Worm (Caenorhabditis elegans): ENCODE measurements around the gene hsp-1.

hsp-1 gene

DNA sequence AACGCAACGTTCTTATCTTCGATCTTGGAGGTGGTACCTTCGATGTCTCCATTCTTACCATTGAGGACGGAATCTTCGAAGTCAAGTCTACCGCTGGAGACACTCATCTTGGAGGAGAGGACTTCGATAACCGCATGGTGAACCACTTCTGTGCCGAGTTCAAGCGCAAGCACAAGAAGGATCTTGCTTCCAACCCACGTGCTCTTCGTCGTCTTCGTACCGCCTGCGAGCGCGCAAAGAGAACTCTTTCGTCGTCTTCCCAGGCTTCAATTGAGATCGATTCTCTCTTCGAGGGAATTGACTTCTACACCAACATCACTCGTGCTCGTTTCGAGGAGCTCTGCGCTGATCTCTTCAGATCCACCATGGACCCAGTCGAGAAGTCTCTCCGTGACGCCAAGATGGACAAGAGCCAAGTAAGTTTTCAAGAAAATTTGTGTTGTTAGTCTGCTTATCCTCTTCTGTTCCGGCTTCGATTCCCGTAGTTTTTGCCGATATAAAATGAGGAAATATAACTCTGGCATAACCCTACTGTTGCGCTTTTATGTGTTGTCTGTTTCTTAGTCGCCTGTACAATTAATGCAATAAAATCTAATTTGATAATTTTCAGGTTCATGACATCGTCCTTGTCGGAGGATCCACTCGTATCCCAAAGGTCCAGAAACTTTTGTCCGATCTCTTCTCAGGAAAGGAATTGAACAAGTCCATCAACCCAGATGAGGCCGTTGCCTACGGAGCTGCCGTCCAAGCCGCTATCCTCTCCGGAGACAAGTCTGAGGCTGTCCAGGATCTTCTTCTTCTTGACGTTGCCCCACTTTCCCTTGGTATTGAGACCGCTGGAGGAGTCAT is 1.1 kb downstream of the hsp-1 start:
- TF ChIP-seq ama-1 (optimal IDR thresholded peaks at IDR 0.05) (peak; percentile 26), nhr-237 (tag; optimal IDR thresholded peaks at IDR 0.05) (no peak), nhr-43 (tag; optimal IDR thresholded peaks at IDR 0.05; ENCODE audit: poor library complexity, severe bottlenecking) (no peak), ceh-28 (tag; optimal IDR thresholded peaks at IDR 0.05) (no peak), elt-1 (tag; optimal IDR thresholded peaks at IDR 0.05) (no peak), mml-1 (tag; optimal IDR thresholded peaks at IDR 0.05) (no peak), elt-2 (tag; optimal IDR thresholded peaks at IDR 0.05) (no peak), nhr-12 (tag; optimal IDR thresholded peaks at IDR 0.05) (no peak), skn-1 (tag; optimal IDR thresholded peaks at IDR 0.05) (no peak), nhr-25 (tag; optimal IDR thresholded peaks at IDR 0.05) (peak; percentile 45), ceh-16 (tag; optimal IDR thresholded peaks at IDR 0.05) (peak; percentile 30), daf-12 (tag; optimal IDR thresholded peaks at IDR 0.05) (no peak), egl-27 (tag; optimal IDR thresholded peaks at IDR 0.05) (no peak), ceh-9 (tag; optimal IDR thresholded peaks at IDR 0.05) (no peak), egl-5 (tag; optimal IDR thresholded peaks at IDR 0.05) (no peak), jun-1 (tag; optimal IDR thresholded peaks at IDR 0.05) (no peak), snpc-4 (tag; optimal IDR thresholded peaks at IDR 0.05) (peak; percentile 8), nhr-77 (tag; optimal IDR thresholded peaks at IDR 0.05) (no peak), ztf-11 (tag; optimal IDR thresholded peaks at IDR 0.05) (no peak), elt-3 (tag; optimal IDR thresholded peaks at IDR 0.05) (no peak), R02D3.7 (tag; optimal IDR thresholded peaks at IDR 0.05) (no peak)

- TF ChIP-seq elt-3 (tag; optimal IDR thresholded peaks at IDR 0.05) (no peak), pqm-1 (tag; optimal IDR thresholded peaks at IDR 0.05) (no peak), nhr-25 (tag; optimal IDR thresholded peaks at IDR 0.05) (peak; percentile 58), zag-1 (tag; optimal IDR thresholded peaks at IDR 0.05) (no peak), nhr-11 (tag; optimal IDR thresholded peaks at IDR 0.05) (no peak), nhr-43 (tag; optimal IDR thresholded peaks at IDR 0.05; ENCODE audit: poor library complexity, severe bottlenecking) (no peak), nhr-237 (tag; optimal IDR thresholded peaks at IDR 0.05) (no peak), nhr-76 (tag; optimal IDR thresholded peaks at IDR 0.05) (no peak), egl-27 (tag; optimal IDR thresholded peaks at IDR 0.05) (no peak), ama-1 (optimal IDR thresholded peaks at IDR 0.05) (peak; percentile 95), nfya-1 (tag; optimal IDR thresholded peaks at IDR 0.05; ENCODE audit: insufficient read depth) (peak; percentile 1), nhr-28 (tag; optimal IDR thresholded peaks at IDR 0.05) (no peak), ZK546.5 (tag; optimal IDR thresholded peaks at IDR 0.05) (no peak), fkh-10 (GFP tag; optimal IDR thresholded peaks at IDR 0.05) (no peak)
These were observed 1.7 kb downstream of the hsp-1 start for ce11 chrIV:17280441-17280939.

ce11 chrIV:17281060-17282021 is 2.6 kb downstream of the hsp-1 start:
- TF ChIP-seq elt-1 (tag; optimal IDR thresholded peaks at IDR 0.05), result no peak
- peak; percentile 77 for TF ChIP-seq fos-1 (tag; optimal IDR thresholded peaks at IDR 0.05)
- TF ChIP-seq nhr-23 (tag; optimal IDR thresholded peaks at IDR 0.05), result peak; percentile 42
- TF ChIP-seq skn-1 (tag; optimal IDR thresholded peaks at IDR 0.05), result no peak
- TF ChIP-seq ceh-28 (tag; optimal IDR thresholded peaks at IDR 0.05), result peak; percentile 30
- TF ChIP-seq snpc-4 (tag; optimal IDR thresholded peaks at IDR 0.05), result peak; percentile 49
- no peak for TF ChIP-seq nhr-67 (tag; optimal IDR thresholded peaks at IDR 0.05)
- TF ChIP-seq ceh-82 (tag; optimal IDR thresholded peaks at IDR 0.05), result no peak
- no peak for TF ChIP-seq nhr-76 (tag; optimal IDR thresholded peaks at IDR 0.05)
- peak; percentile 61 for TF ChIP-seq nhr-43 (tag; optimal IDR thresholded peaks at IDR 0.05; ENCODE audit: poor library complexity, severe bottlenecking)
- peak; percentile 75 for TF ChIP-seq lsy-12 (tag; optimal IDR thresholded peaks at IDR 0.05)
- TF ChIP-seq ztf-4 (tag; optimal IDR thresholded peaks at IDR 0.05), result peak; percentile 87
- peak; percentile 88 for TF ChIP-seq pha-4 (tag; optimal IDR thresholded peaks at IDR 0.05)
- peak; percentile 62 for TF ChIP-seq elt-2 (tag; optimal IDR thresholded peaks at IDR 0.05)
- TF ChIP-seq nhr-12 (tag; optimal IDR thresholded peaks at IDR 0.05), result no peak
- TF ChIP-seq tbx-2 (tag; optimal IDR thresholded peaks at IDR 0.05), result peak; percentile 84
- TF ChIP-seq mml-1 (tag; optimal IDR thresholded peaks at IDR 0.05), result no peak
- no peak for TF ChIP-seq egl-5 (tag; optimal IDR thresholded peaks at IDR 0.05)
- no peak for TF ChIP-seq pqm-1 (tag; optimal IDR thresholded peaks at IDR 0.05)
- peak; percentile 87 for TF ChIP-seq aly-2 (tag; optimal IDR thresholded peaks at IDR 0.05)
- peak; percentile 64 for TF ChIP-seq nfya-1 (tag; optimal IDR thresholded peaks at IDR 0.05; ENCODE audit: insufficient read depth)
- no peak for TF ChIP-seq lin-39 (tag; optimal IDR thresholded peaks at IDR 0.05)
- TF ChIP-seq nhr-25 (tag; optimal IDR thresholded peaks at IDR 0.05), result peak; percentile 76
- no peak for TF ChIP-seq egl-27 (tag; optimal IDR thresholded peaks at IDR 0.05)
- peak; percentile 65 for TF ChIP-seq jun-1 (tag; optimal IDR thresholded peaks at IDR 0.05)
- TF ChIP-seq elt-3 (tag; optimal IDR thresholded peaks at IDR 0.05), result no peak
- peak; percentile 99 for TF ChIP-seq ama-1 (optimal IDR thresholded peaks at IDR 0.05)
- peak; percentile 51 for TF ChIP-seq unc-62 (GFP tag; optimal IDR thresholded peaks at IDR 0.05)
- no peak for TF ChIP-seq eor-1 (tag; optimal IDR thresholded peaks at IDR 0.05)
